Fruit fly (Drosophila melanogaster) whole organism, pupa: ENCODE data around the gene CG34429.

Experiments used
- CG14655 ChIP-seq: fragments of 200-800 bp; sonication (Bioruptor generic); optimal IDR thresholded peaks from 3 replicates; lab custom pipeline; 2017; ENCODE audit warnings: mild to moderate bottlenecking, missing biosample characterization, missing genetic modification reagents, missing genetic modification characterization
- CG15710 ChIP-seq: fragments of 200-800 bp; sonication (Bioruptor generic); optimal IDR thresholded peaks from 2 replicates; lab custom pipeline; 2018; ENCODE audit warnings: missing biosample characterization, mild to moderate bottlenecking, missing genetic modification characterization, moderate library complexity
- CG32121 ChIP-seq: fragments of 200-800 bp; sonication (Bioruptor generic); IDR thresholded peaks from 2 replicates; pipeline ENCODE4 v1.3.6; 2022; ENCODE audit warnings: missing biosample characterization, missing genetic modification characterization
- EcR ChIP-seq: fragments of 200-800 bp; sonication (Bioruptor generic); optimal IDR thresholded peaks from 3 replicates; lab custom pipeline; 2019; ENCODE audit warnings: missing biosample characterization, missing genetic modification characterization, mild to moderate bottlenecking, moderate library complexity, missing genetic modification reagents
- fd96Ca ChIP-seq: fragments of 200-800 bp; sonication (Bioruptor generic); IDR thresholded peaks from 3 replicates; pipeline ENCODE4 v1.3.6; 2022; ENCODE audit warnings: missing biosample characterization, missing genetic modification characterization

DNA sequence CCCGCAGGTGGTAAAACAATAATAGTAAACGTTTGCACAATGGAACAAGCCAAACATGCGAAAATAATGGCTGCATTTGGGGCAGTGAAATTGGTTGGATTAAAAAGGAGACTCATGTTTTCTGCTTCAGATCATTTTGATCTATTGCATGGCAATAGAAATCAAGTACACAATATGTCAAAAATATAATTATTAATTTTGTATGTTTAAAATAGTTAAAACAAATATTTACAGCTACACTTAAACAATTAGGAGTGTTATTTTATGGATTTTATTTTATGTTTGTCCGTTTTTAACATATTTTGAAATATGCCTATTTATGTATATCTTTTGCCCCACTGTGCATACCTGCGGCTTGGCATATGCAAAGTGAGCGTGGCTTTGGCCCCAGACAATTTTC lies 3.4 kb downstream of the CG34429 start:
- TF ChIP-seq CG32121 (GFP tag; lab: Robert Waterston, UW) (no peak), fd96Ca (GFP tag; lab: Robert Waterston, UW) (no peak), EcR (GFP tag; lab: Kevin White, UChicago) (no peak), CG14655 (GFP tag; lab: Kevin White, UChicago) (peak; percentile 31), CG15710 (tag; lab: Kevin White, UChicago) (peak; percentile 31)
